Fruit fly (Drosophila melanogaster): ENCODE data around the gene CG13248.

- TF ChIP-seq h (optimal IDR thresholded peaks at IDR 0.05) (no peak), insv (optimal IDR thresholded peaks at IDR 0.05) (no peak), psq (optimal IDR thresholded peaks at IDR 0.05) (no peak), ttk (optimal IDR thresholded peaks at IDR 0.05) (no peak)
These were observed 11.8 kb downstream of the CG13248 start for dm6 chr3L:20398243-20399222.
